Worm (Caenorhabditis elegans) whole organism, mixed stage, embryonic: ENCODE results near the gene smg-9.

Experiments
- ceh-39 ChIP-seq: fragments of 150-350 bp; optimal IDR thresholded peaks from 2 replicates; lab custom pipeline; 2014; ENCODE audit warnings: missing biosample characterization, missing genetic modification characterization
- ceh-43 ChIP-seq: fragments of 200-800 bp; sonication (Bioruptor generic); optimal IDR thresholded peaks from 2 replicates; lab custom pipeline; 2018; ENCODE audit warnings: mild to moderate bottlenecking, missing genetic modification characterization, moderate library complexity, missing compliant biosample characterization
- ces-1 ChIP-seq: fragments of 150-350 bp; optimal IDR thresholded peaks from 2 replicates; lab custom pipeline; 2014; ENCODE audit warnings: missing biosample characterization, missing genetic modification reagents, missing genetic modification characterization
- drap-1 ChIP-seq: fragments of 200-800 bp; sonication (Bioruptor generic); optimal IDR thresholded peaks from 3 replicates; lab custom pipeline; 2018; ENCODE audit warnings: mild to moderate bottlenecking, missing genetic modification characterization, missing compliant biosample characterization
- lin-13 ChIP-seq: fragments of 150-350 bp; optimal IDR thresholded peaks from 2 replicates; lab custom pipeline; 2014; ENCODE audit warnings: missing biosample characterization, missing genetic modification characterization
- lsy-2 ChIP-seq: fragments of 150-350 bp; optimal IDR thresholded peaks from 2 replicates; lab custom pipeline; 2014; ENCODE audit warnings: missing biosample characterization, missing genetic modification characterization
- nhr-28 ChIP-seq: fragments of 150-350 bp; optimal IDR thresholded peaks from 2 replicates; lab custom pipeline; 2014; ENCODE audit warnings: missing biosample characterization, missing genetic modification characterization
- snpc-4 ChIP-seq: fragments of 150-350 bp; optimal IDR thresholded peaks from 2 replicates; lab custom pipeline; 2014; ENCODE audit warnings: missing biosample characterization, missing genetic modification characterization
- unc-39 ChIP-seq: fragments of 150-350 bp; optimal IDR thresholded peaks from 2 replicates; lab custom pipeline; 2014; ENCODE audit warnings: missing biosample characterization, missing genetic modification characterization
- unc-62 ChIP-seq: fragments of 150-350 bp; optimal IDR thresholded peaks from 2 replicates; lab custom pipeline; 2014; ENCODE audit warnings: missing biosample characterization, missing genetic modification reagents, missing genetic modification characterization

- no peak for TF ChIP-seq snpc-4 (tag; lab: Kevin White, UChicago)
- TF ChIP-seq drap-1 (GFP tag; lab: Kevin White, UChicago), result no peak
- TF ChIP-seq unc-39 (tag; lab: Kevin White, UChicago), result no peak
- no peak for TF ChIP-seq lin-13
- no peak for TF ChIP-seq unc-62 (GFP tag; lab: Kevin White, UChicago)
- TF ChIP-seq ceh-43, result no peak
- no peak for TF ChIP-seq lsy-2 (tag; lab: Kevin White, UChicago)
- TF ChIP-seq ces-1 (GFP tag; lab: Kevin White, UChicago), result no peak
- no peak for TF ChIP-seq ceh-39 (tag; lab: Kevin White, UChicago)
- TF ChIP-seq nhr-28 (tag; lab: Kevin White, UChicago), result no peak
Observed at ce11 chrII:14733424-14733823, 19.2 kb downstream of the smg-9 start, which contains the start of gene glna-1.
